Worm (Caenorhabditis elegans): ENCODE measurements around the gene atgp-1.

The atgp-1 gene

ce11 chrIV:17249691-17250181, 19.4 kb upstream of the atgp-1 start, which contains the start of gene eelo-2 (continued):
- TF ChIP-seq elt-2 (tag; optimal IDR thresholded peaks at IDR 0.05) (peak; percentile 72), Y22D7AL.16 (tag; optimal IDR thresholded peaks at IDR 0.05) (peak; percentile 10), fkh-6 (tag; optimal IDR thresholded peaks at IDR 0.05) (peak; percentile 9), tbx-7 (tag; optimal IDR thresholded peaks at IDR 0.05) (no peak), nhr-232 (tag; optimal IDR thresholded peaks at IDR 0.05) (no peak), gmeb-2 (tag; optimal IDR thresholded peaks at IDR 0.05) (peak; percentile 54), dmd-4 (tag; optimal IDR thresholded peaks at IDR 0.05; ENCODE audit: borderline replicate concordance) (peak; percentile 45), che-1 (tag; optimal IDR thresholded peaks at IDR 0.05) (no peak), rnt-1 (tag; optimal IDR thresholded peaks at IDR 0.05) (peak; percentile 68), K02D7.2 (tag; optimal IDR thresholded peaks at IDR 0.05) (no peak), mec-3 (tag; optimal IDR thresholded peaks at IDR 0.05; ENCODE audit: borderline replicate concordance) (no peak), ceh-34 (tag; optimal IDR thresholded peaks at IDR 0.05) (peak; percentile 83), hlh-8 (tag; optimal IDR thresholded peaks at IDR 0.05) (peak; percentile 20), tbx-2 (tag; optimal IDR thresholded peaks at IDR 0.05) (peak; percentile 87)

ce11 chrIV:17253435-17253834, 15.7 kb upstream of the atgp-1 start:
- TF ChIP-seq K02D7.2 (tag; optimal IDR thresholded peaks at IDR 0.05) (no peak), tbx-7 (tag; optimal IDR thresholded peaks at IDR 0.05) (no peak), nhr-232 (tag; optimal IDR thresholded peaks at IDR 0.05) (no peak), pax-1 (tag; optimal IDR thresholded peaks at IDR 0.05) (no peak)

ce11 chrIV:17255001-17255400, 14.1 kb upstream of the atgp-1 start, which contains the start of gene gtf-2E1:
TSS of gene gtf-2E1 (plus strand) at chrIV:17255301.
- TF ChIP-seq ceh-45 (GFP tag; IDR thresholded peaks at IDR 0.05) (no peak), fkh-6 (tag; optimal IDR thresholded peaks at IDR 0.05) (no peak), lin-11 (tag; optimal IDR thresholded peaks at IDR 0.05) (no peak), ceh-30 (tag; optimal IDR thresholded peaks at IDR 0.05) (no peak), syd-9 (tag; optimal IDR thresholded peaks at IDR 0.05) (no peak), hlh-8 (tag; optimal IDR thresholded peaks at IDR 0.05) (no peak), ceh-18 (tag; optimal IDR thresholded peaks at IDR 0.05) (no peak), pag-3 (tag; optimal IDR thresholded peaks at IDR 0.05; ENCODE audit: borderline replicate concordance) (no peak), hlh-6 (tag; optimal IDR thresholded peaks at IDR 0.05) (no peak), hlh-15 (tag; optimal IDR thresholded peaks at IDR 0.05) (no peak), fkh-10 (GFP tag; optimal IDR thresholded peaks at IDR 0.05) (no peak), K09A11.1 (tag; optimal IDR thresholded peaks at IDR 0.05; ENCODE audit: insufficient read depth) (no peak), nfya-1 (tag; optimal IDR thresholded peaks at IDR 0.05) (no peak), ceh-34 (tag; optimal IDR thresholded peaks at IDR 0.05) (no peak), sox-4 (tag; optimal IDR thresholded peaks at IDR 0.05) (no peak), nhr-11 (tag; optimal IDR thresholded peaks at IDR 0.05) (no peak), ets-4 (tag; optimal IDR thresholded peaks at IDR 0.05) (no peak), unc-3 (GFP tag; conservative IDR thresholded peaks at IDR 0.05) (no peak), unc-3 (tag; optimal IDR thresholded peaks at IDR 0.05) (no peak), ceh-19 (GFP tag; optimal IDR thresholded peaks at IDR 0.05) (no peak), npax-4 (tag; optimal IDR thresholded peaks at IDR 0.05) (no peak)

ce11 chrIV:17258824-17259223, 10.3 kb upstream of the atgp-1 start:
- no peak for TF ChIP-seq odd-2 (tag; optimal IDR thresholded peaks at IDR 0.05)
- no peak for TF ChIP-seq ceh-2 (tag; optimal IDR thresholded peaks at IDR 0.05)
- no peak for TF ChIP-seq unc-3 (GFP tag; conservative IDR thresholded peaks at IDR 0.05)
- TF ChIP-seq unc-3 (tag; optimal IDR thresholded peaks at IDR 0.05), result no peak

ce11 chrIV:17259310-17259709, 9.8 kb upstream of the atgp-1 start, which contains the start of gene phyh-1:
TSS of gene phyh-1 (minus strand) at chrIV:17259410.
- TF ChIP-seq gmeb-2 (tag; optimal IDR thresholded peaks at IDR 0.05) (no peak), F13H6.1 (tag; optimal IDR thresholded peaks at IDR 0.05) (no peak), ahr-1 (tag; optimal IDR thresholded peaks at IDR 0.05) (no peak), lin-11 (tag; optimal IDR thresholded peaks at IDR 0.05) (no peak), ceh-14 (tag; optimal IDR thresholded peaks at IDR 0.05) (no peak), eyg-1 (tag; optimal IDR thresholded peaks at IDR 0.05) (no peak), nfya-1 (tag; optimal IDR thresholded peaks at IDR 0.05) (no peak), fkh-6 (tag; optimal IDR thresholded peaks at IDR 0.05) (no peak), ceh-19 (GFP tag; optimal IDR thresholded peaks at IDR 0.05) (no peak), ceh-48 (tag; optimal IDR thresholded peaks at IDR 0.05) (no peak), ets-4 (tag; optimal IDR thresholded peaks at IDR 0.05) (no peak), C08G9.2 (tag; optimal IDR thresholded peaks at IDR 0.05) (no peak), sdc-2 (tag; optimal IDR thresholded peaks at IDR 0.05) (no peak), elt-4 (tag; optimal IDR thresholded peaks at IDR 0.05) (no peak), pqm-1 (tag; optimal IDR thresholded peaks at IDR 0.05) (no peak)
